Fruit fly (Drosophila melanogaster): ENCODE measurements around the gene Myo61F.
A peak's percentile ranks its signal among the peaks of the same experiment; 100 is the strongest.

The Myo61F gene

DNA sequence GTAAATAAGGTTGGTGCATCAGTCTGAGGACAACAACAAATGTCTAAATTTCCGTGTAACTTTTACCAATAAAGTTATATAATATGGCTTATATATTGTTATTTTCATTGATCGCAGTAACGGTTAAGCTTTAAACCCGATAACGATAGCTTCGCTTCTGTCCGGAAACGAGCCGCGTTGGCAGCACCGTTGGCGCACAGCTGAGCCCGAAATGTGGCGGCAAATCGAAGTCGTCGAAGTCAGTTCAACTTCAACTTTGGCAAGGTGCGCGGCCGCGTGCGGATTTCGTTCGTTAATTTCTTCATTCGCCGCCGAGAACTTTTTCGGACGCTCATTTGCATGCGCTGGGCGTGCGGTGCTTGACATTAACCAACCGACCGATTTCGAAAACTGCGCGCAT, at the start of gene Myo61F (continued):
- TF ChIP-seq chinmo (GFP tag; IDR thresholded peaks at IDR 0.05; ENCODE audit: partially characterized antibody) (peak; percentile 51; the same call in 1 of the 4 replicates), CG7786 (GFP tag; optimal IDR thresholded peaks at IDR 0.05) (no peak), ewg (GFP tag; optimal IDR thresholded peaks at IDR 0.05) (no peak), sr (GFP tag; IDR thresholded peaks at IDR 0.05) (no peak), yki (optimal IDR thresholded peaks at IDR 0.05) (no peak), CG6791 (GFP tag; IDR thresholded peaks at IDR 0.05; ENCODE audit: partially characterized antibody) (peak; percentile 66), HmgZ (tag; optimal IDR thresholded peaks at IDR 0.05) (peak; percentile 27), crp (GFP tag; optimal IDR thresholded peaks at IDR 0.05) (peak in 1 of 2 experiments; percentile 89), CG13123 (GFP tag; optimal IDR thresholded peaks at IDR 0.05) (no peak), CG7987 (GFP tag; optimal IDR thresholded peaks at IDR 0.05) (peak; percentile 20), Pdp1 (GFP tag; optimal IDR thresholded peaks at IDR 0.05) (peak in 1 of 2 experiments; percentile 94), Fer1 (GFP tag; optimal IDR thresholded peaks at IDR 0.05) (peak; percentile 15), nom (GFP tag; optimal IDR thresholded peaks at IDR 0.05) (peak; percentile 34), Dref (GFP tag; IDR thresholded peaks at IDR 0.05) (peak; percentile 78), Med (GFP tag) (peak; percentile 67), insv (GFP tag; optimal IDR thresholded peaks at IDR 0.05) (no peak), pzg (GFP tag; optimal IDR thresholded peaks at IDR 0.05) (peak; percentile 74), sna (GFP tag; IDR thresholded peaks at IDR 0.05; ENCODE audit: partially characterized antibody) (peak; percentile 42; the same call in 1 of the 2 replicates), cato (GFP tag; optimal IDR thresholded peaks at IDR 0.05; ENCODE audit: borderline replicate concordance) (no peak), CG8290 (GFP tag; optimal IDR thresholded peaks at IDR 0.05) (no peak), CG8290 (tag; optimal IDR thresholded peaks at IDR 0.05) (no peak), HLH54F (GFP tag; optimal IDR thresholded peaks at IDR 0.05) (no peak), gce (GFP tag; IDR thresholded peaks at IDR 0.05) (0 out of 3 replicates have a peak, but pooled peaks have one; percentile 23), BEAF-32 (GFP tag; optimal IDR thresholded peaks at IDR 0.05) (peak; percentile 21), dan (GFP tag; IDR thresholded peaks at IDR 0.05) (no peak), lilli (GFP tag; optimal IDR thresholded peaks at IDR 0.05) (no peak), ttk (GFP tag; IDR thresholded peaks at IDR 0.05) (no peak), ssp (GFP tag; IDR thresholded peaks at IDR 0.05) (no peak), CG12744 (GFP tag; optimal IDR thresholded peaks at IDR 0.05) (no peak), trem (tag; optimal IDR thresholded peaks at IDR 0.05) (peak; percentile 98), Myb (GFP tag; optimal IDR thresholded peaks at IDR 0.05) (peak; percentile 93), NC2α (GFP tag; optimal IDR thresholded peaks at IDR 0.05) (no peak), pros (GFP tag; optimal IDR thresholded peaks at IDR 0.05) (no peak), Hr78 (GFP tag; optimal IDR thresholded peaks at IDR 0.05) (peak in 1 of 2 experiments; percentile 38), Jarid2 (GFP tag; optimal IDR thresholded peaks at IDR 0.05) (peak; percentile 50), bbx (GFP tag; IDR thresholded peaks at IDR 0.05; ENCODE audit: partially characterized antibody) (peak; percentile 64; the same call in 1 of the 2 replicates), CG7963 (GFP tag; IDR thresholded peaks at IDR 0.05; ENCODE audit: partially characterized antibody) (0 out of 3 replicates have a peak, but pooled peaks have one; percentile 61), hbn (GFP tag; IDR thresholded peaks at IDR 0.05; ENCODE audit: partially characterized antibody) (peak; percentile 48), ato (GFP tag; IDR thresholded peaks at IDR 0.05; ENCODE audit: partially characterized antibody) (peak; percentile 44; the same call in 1 of the 2 replicates), CG13775 (GFP tag; optimal IDR thresholded peaks at IDR 0.05) (no peak), CG17612 (GFP tag; IDR thresholded peaks at IDR 0.05) (no peak), row (GFP tag; IDR thresholded peaks at IDR 0.05) (peak; percentile 16; the same call in 1 of the 3 replicates), Scr (GFP tag; IDR thresholded peaks at IDR 0.05; ENCODE audit: partially characterized antibody) (peak; percentile 54), CG2116 (GFP tag; optimal IDR thresholded peaks at IDR 0.05) (peak; percentile 2), E2f2 (GFP tag; IDR thresholded peaks at IDR 0.05) (peak; percentile 89), tgo (GFP tag; IDR thresholded peaks at IDR 0.05) (no peak), Doc3 (GFP tag; IDR thresholded peaks at IDR 0.05; ENCODE audit: partially characterized antibody) (0 out of 3 replicates have a peak, but pooled peaks have one; percentile 12), zen2 (GFP tag; IDR thresholded peaks at IDR 0.05; ENCODE audit: partially characterized antibody) (0 out of 3 replicates have a peak, but pooled peaks have one; percentile 7), CG17186 (GFP tag; optimal IDR thresholded peaks at IDR 0.05) (peak; percentile 72)

Data from whole organism, embryonic.